Worm (Caenorhabditis elegans): ENCODE measurements around the gene ify-1.

ify-1 gene

DNA sequence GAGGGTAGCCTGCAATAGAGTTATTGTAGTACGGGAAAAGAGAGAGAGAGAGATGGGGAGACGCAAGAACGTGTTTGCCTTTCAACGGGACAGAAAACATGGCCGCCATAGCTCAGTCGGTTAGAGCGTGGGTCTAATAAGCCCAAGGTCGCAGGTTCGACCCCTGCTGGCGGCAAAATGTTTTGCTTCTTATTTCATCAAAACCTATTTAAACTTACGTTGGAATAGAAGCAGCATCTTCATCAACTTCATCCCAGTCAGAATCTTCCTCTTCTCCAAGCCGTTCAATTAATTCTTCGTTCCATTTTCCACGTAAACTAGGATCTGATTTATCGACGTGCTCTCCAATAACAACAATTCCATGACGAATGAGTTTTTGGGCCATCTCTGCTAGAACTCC lies 22.3 kb downstream of the ify-1 start:
- TF ChIP-seq unc-39 (tag; optimal IDR thresholded peaks at IDR 0.05) (no peak), nhr-11 (tag; optimal IDR thresholded peaks at IDR 0.05) (peak; percentile 48), mes-2 (tag; optimal IDR thresholded peaks at IDR 0.05; ENCODE audit: poor library complexity, severe bottlenecking) (peak; percentile 74), php-3 (GFP tag; IDR thresholded peaks at IDR 0.05) (0 out of 2 replicates have a peak, but pooled peaks have one; percentile 44), nhr-102 (tag; optimal IDR thresholded peaks at IDR 0.05) (peak; percentile 54), mxl-2 (GFP tag; conservative IDR thresholded peaks at IDR 0.05) (0 out of 2 replicates have a peak, but pooled peaks have one; percentile 31), sdz-12 (GFP tag; optimal IDR thresholded peaks at IDR 0.05) (peak; percentile 82), lin-39 (tag; optimal IDR thresholded peaks at IDR 0.05) (no peak), Y75B8A.6 (GFP tag; IDR thresholded peaks at IDR 0.05) (peak; percentile 81; the same call in 1 of the 2 replicates), lsy-2 (tag; optimal IDR thresholded peaks at IDR 0.05) (peak; percentile 29 to 70), mdt-29 (GFP tag; IDR thresholded peaks at IDR 0.05) (no peak), D1046.2 (GFP tag; IDR thresholded peaks at IDR 0.05) (peak; percentile 78), zip-11 (GFP tag; IDR thresholded peaks at IDR 0.05) (peak; percentile 69; the same call in 1 of the 2 replicates), nhr-25 (tag; optimal IDR thresholded peaks at IDR 0.05; ENCODE audit: borderline replicate concordance, insufficient read depth) (peak; percentile 70), zip-2 (tag; optimal IDR thresholded peaks at IDR 0.05) (peak; percentile 55), spr-3 (GFP tag; optimal IDR thresholded peaks at IDR 0.05) (peak; percentile 31), hif-1 (tag; optimal IDR thresholded peaks at IDR 0.05) (peak; percentile 17 to 59), ama-1 (optimal IDR thresholded peaks at IDR 0.05) (no peak), daf-16 (GFP tag; optimal IDR thresholded peaks at IDR 0.05) (peak in 1 of 2 experiments; percentile 75), daf-16 (tag; optimal IDR thresholded peaks at IDR 0.05) (peak; percentile 70), nhr-10 (tag; optimal IDR thresholded peaks at IDR 0.05) (no peak), dmd-6 (GFP tag; IDR thresholded peaks at IDR 0.05) (peak; percentile 68), ceh-62 (tag; optimal IDR thresholded peaks at IDR 0.05) (no peak), ztf-7 (tag; optimal IDR thresholded peaks at IDR 0.05) (peak; percentile 65), ctbp-1 (GFP tag; IDR thresholded peaks at IDR 0.05) (0 out of 2 replicates have a peak, but pooled peaks have one; percentile 41), dmd-8 (GFP tag; IDR thresholded peaks at IDR 0.05) (peak; percentile 83), ZK337.2 (GFP tag; IDR thresholded peaks at IDR 0.05) (no peak), aha-1 (tag) (peak; percentile 98), set-16 (GFP tag; IDR thresholded peaks at IDR 0.05) (peak; percentile 48; the same call in 1 of the 2 replicates), madf-5 (GFP tag; IDR thresholded peaks at IDR 0.05) (peak in 1 of 2 experiments; percentile 52; a peak in 1 of 4 replicates), mxl-3 (GFP tag; optimal IDR thresholded peaks at IDR 0.05) (peak; percentile 59), rbr-2 (tag; optimal IDR thresholded peaks at IDR 0.05) (peak; percentile 46), tag-97 (GFP tag; IDR thresholded peaks at IDR 0.05) (no peak), fkh-10 (GFP tag; optimal IDR thresholded peaks at IDR 0.05) (no peak), Y48G9A.11 (GFP tag; IDR thresholded peaks at IDR 0.05) (peak; percentile 76), duxl-1 (tag; optimal IDR thresholded peaks at IDR 0.05; ENCODE audit: poor library complexity) (peak; percentile 78), dmd-9 (GFP tag; IDR thresholded peaks at IDR 0.05) (peak; percentile 78), F37D6.2 (tag; optimal IDR thresholded peaks at IDR 0.05) (no peak), dpl-1 (GFP tag; optimal IDR thresholded peaks at IDR 0.05) (peak; percentile 45), pqm-1 (tag; optimal IDR thresholded peaks at IDR 0.05) (no peak), hlh-30 (tag; optimal IDR thresholded peaks at IDR 0.05; ENCODE audit: insufficient read depth) (peak; percentile 29), daf-8 (GFP tag; IDR thresholded peaks at IDR 0.05) (0 out of 2 replicates have a peak, but pooled peaks have one; percentile 21), ceh-32 (tag; optimal IDR thresholded peaks at IDR 0.05; ENCODE audit: poor library complexity) (no peak), hlh-11 (tag; optimal IDR thresholded peaks at IDR 0.05) (peak; percentile 55), ces-1 (GFP tag; optimal IDR thresholded peaks at IDR 0.05) (no peak), daf-12 (tag; optimal IDR thresholded peaks at IDR 0.05) (no peak), mep-1 (tag; optimal IDR thresholded peaks at IDR 0.05) (peak; percentile 64), zag-1 (tag; optimal IDR thresholded peaks at IDR 0.05) (no peak), unc-62 (GFP tag; optimal IDR thresholded peaks at IDR 0.05 in 1 of 2) (peak in 1 of 2 experiments; percentile 80), unc-62 (tag; optimal IDR thresholded peaks at IDR 0.05) (no peak), daf-19 (GFP tag; conservative IDR thresholded peaks at IDR 0.05) (peak; percentile 75; the same call in 1 of the 2 replicates)
